Worm (Caenorhabditis elegans): ENCODE measurements around the gene C35D10.7.

The C35D10.7 gene

DNA sequence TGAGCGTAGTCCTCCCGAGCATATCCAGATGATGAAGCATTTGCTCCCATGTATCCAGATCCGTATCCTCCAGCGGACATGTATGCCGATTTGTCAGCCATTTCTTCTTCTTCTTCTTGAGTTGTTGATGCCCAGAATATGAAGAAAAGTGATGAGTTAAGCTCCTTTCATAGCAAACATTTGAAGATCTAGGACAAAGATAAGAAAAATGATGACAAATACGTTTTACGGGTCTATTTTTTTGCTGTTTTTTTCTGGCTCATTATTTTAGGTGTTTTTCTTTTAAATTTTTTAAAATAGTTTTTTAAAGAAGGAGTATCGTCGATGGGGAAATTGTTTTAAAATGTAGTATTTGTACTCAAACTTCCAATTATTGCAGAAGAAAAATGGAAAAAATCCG, 25.8 kb upstream of the C35D10.7 start, which contains the start of gene nspd-9:
nspd-9 (minus strand) TSS at position 101 of the 400 bp plus-strand sequence.
- TF ChIP-seq ceh-39 (tag; optimal IDR thresholded peaks at IDR 0.05) (no peak), bed-3 (GFP tag; optimal IDR thresholded peaks at IDR 0.05) (no peak), ceh-83 (GFP tag; optimal IDR thresholded peaks at IDR 0.05) (no peak), unc-62 (GFP tag; optimal IDR thresholded peaks at IDR 0.05) (no peak), ham-2 (GFP tag; optimal IDR thresholded peaks at IDR 0.05) (no peak), mls-2 (tag; optimal IDR thresholded peaks at IDR 0.05) (no peak), sem-2 (GFP tag; optimal IDR thresholded peaks at IDR 0.05) (no peak), lin-32 (GFP tag; optimal IDR thresholded peaks at IDR 0.05) (no peak), hlh-1 (tag; optimal IDR thresholded peaks at IDR 0.05) (no peak), unc-120 (tag; optimal IDR thresholded peaks at IDR 0.05; ENCODE audit: poor library complexity, severe bottlenecking) (no peak), lin-13 (tag; optimal IDR thresholded peaks at IDR 0.05) (no peak)

ce11 chrIII:4837429-4837828, 18.6 kb upstream of the C35D10.7 start, which contains the start of the genes acbp-7 and F26A1.19:
TSS of gene acbp-7 (plus strand) at chrIII:4837729.
TSS of gene F26A1.19 (plus strand) at chrIII:4837731.
- TF ChIP-seq ces-1 (GFP tag; optimal IDR thresholded peaks at IDR 0.05) (no peak), nhr-237 (tag; optimal IDR thresholded peaks at IDR 0.05) (no peak), pha-4 (tag; optimal IDR thresholded peaks at IDR 0.05) (no peak), nhr-76 (tag; optimal IDR thresholded peaks at IDR 0.05) (no peak), ceh-43 (GFP tag; optimal IDR thresholded peaks at IDR 0.05) (no peak), hlh-1 (tag; optimal IDR thresholded peaks at IDR 0.05) (no peak), tbx-8 (GFP tag; optimal IDR thresholded peaks at IDR 0.05) (no peak), lsy-2 (tag; optimal IDR thresholded peaks at IDR 0.05) (no peak), nhr-2 (tag; optimal IDR thresholded peaks at IDR 0.05) (no peak), mls-2 (tag; optimal IDR thresholded peaks at IDR 0.05) (no peak), unc-62 (GFP tag; optimal IDR thresholded peaks at IDR 0.05) (no peak), snpc-4 (tag; optimal IDR thresholded peaks at IDR 0.05) (no peak), nhr-12 (tag; optimal IDR thresholded peaks at IDR 0.05) (no peak), ceh-83 (GFP tag; optimal IDR thresholded peaks at IDR 0.05) (no peak), sptf-1 (tag; optimal IDR thresholded peaks at IDR 0.05) (no peak), ztf-11 (tag; optimal IDR thresholded peaks at IDR 0.05) (no peak), ceh-39 (tag; optimal IDR thresholded peaks at IDR 0.05) (no peak)

DNA sequence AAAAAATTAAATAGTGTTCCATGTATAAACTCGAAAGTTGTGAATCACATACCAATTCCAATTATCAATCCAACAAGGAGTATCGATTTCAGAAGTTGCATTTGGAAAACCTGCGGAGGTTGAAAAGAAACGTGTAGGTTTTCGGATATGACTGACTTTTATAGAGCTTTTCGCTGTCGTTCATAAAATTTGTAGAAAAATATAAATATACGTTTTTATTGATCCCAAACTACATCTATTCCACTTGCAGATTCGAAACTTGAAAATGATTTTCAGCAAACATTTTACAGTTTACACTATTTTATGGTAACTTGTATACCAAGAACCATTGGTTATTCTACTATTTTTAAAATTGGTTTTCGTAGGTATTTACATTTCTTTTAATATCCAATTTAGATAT, 13.8 kb upstream of the C35D10.7 start, which contains the start of gene clec-156:
clec-156 (minus strand) TSS at position 101 of the 400 bp plus-strand sequence.
- TF ChIP-seq ztf-11 (tag; optimal IDR thresholded peaks at IDR 0.05) (no peak), nhr-12 (tag; optimal IDR thresholded peaks at IDR 0.05) (no peak), mab-5 (tag; optimal IDR thresholded peaks at IDR 0.05) (no peak), lin-13 (tag; optimal IDR thresholded peaks at IDR 0.05) (no peak), sem-2 (GFP tag; optimal IDR thresholded peaks at IDR 0.05) (no peak), sptf-1 (tag; optimal IDR thresholded peaks at IDR 0.05) (no peak), unc-120 (tag; optimal IDR thresholded peaks at IDR 0.05; ENCODE audit: poor library complexity, severe bottlenecking) (no peak), drap-1 (GFP tag; optimal IDR thresholded peaks at IDR 0.05) (no peak)

- TF ChIP-seq elt-1 (tag; optimal IDR thresholded peaks at IDR 0.05; ENCODE audit: borderline replicate concordance, insufficient read depth) (no peak), nhr-28 (tag; optimal IDR thresholded peaks at IDR 0.05) (no peak), cnd-1 (tag; optimal IDR thresholded peaks at IDR 0.05) (no peak), sem-2 (GFP tag; optimal IDR thresholded peaks at IDR 0.05) (no peak), zip-8 (tag; optimal IDR thresholded peaks at IDR 0.05) (no peak), elt-3 (tag; optimal IDR thresholded peaks at IDR 0.05) (no peak), hlh-1 (tag; optimal IDR thresholded peaks at IDR 0.05) (no peak), sptf-1 (tag; optimal IDR thresholded peaks at IDR 0.05) (no peak), nhr-2 (tag; optimal IDR thresholded peaks at IDR 0.05) (no peak), ceh-43 (GFP tag; optimal IDR thresholded peaks at IDR 0.05) (no peak)
Observed at ce11 chrIII:4844327-4844726, 11.7 kb upstream of the C35D10.7 start, which contains the start of the genes clec-157 and fkh-5. TSS of gene clec-157 (minus strand) at chrIII:4844427. TSS of gene fkh-5 (plus strand) at chrIII:4844662.

DNA sequence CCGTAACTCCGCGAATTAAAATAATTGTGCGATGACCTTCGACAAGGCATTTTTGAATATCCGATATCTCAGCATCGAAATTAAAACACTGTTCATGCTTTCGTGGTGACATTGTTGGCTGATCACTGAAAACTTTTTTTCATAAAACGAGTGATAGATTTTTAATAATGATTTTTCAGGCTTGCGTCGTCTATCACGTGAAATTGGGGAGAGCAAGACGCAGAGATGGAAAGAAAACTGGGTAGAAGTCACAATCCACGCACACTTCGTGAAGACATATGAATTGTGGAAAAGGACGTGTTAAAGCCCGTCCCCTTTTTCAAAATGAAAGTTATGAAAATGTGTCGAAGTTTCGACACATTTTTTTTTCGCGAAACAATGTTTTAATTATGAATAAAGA, 6.3 kb upstream of the C35D10.7 start, which contains the start of gene nonu-1:
nonu-1 (minus strand) TSS at position 169 of the 400 bp plus-strand sequence.
- TF ChIP-seq pha-4 (tag; optimal IDR thresholded peaks at IDR 0.05) (no peak), lin-13 (tag; optimal IDR thresholded peaks at IDR 0.05) (no peak), snpc-4 (tag; optimal IDR thresholded peaks at IDR 0.05) (no peak), unc-39 (tag; optimal IDR thresholded peaks at IDR 0.05) (no peak), nhr-28 (tag; optimal IDR thresholded peaks at IDR 0.05) (no peak)

Measured in whole organism, mixed stage, embryonic.